Worm (Caenorhabditis elegans) whole organism, L4 larva: ENCODE measurements around the gene F41B5.12.

Experiments
- ceh-62 ChIP-seq: sonication (generic microtip); optimal IDR thresholded peaks from 2 replicates; lab custom pipeline; 2017; ENCODE audit warnings: missing biosample characterization, missing genetic modification characterization
- ces-1 ChIP-seq: fragments of 150-350 bp; sonication (generic microtip); optimal IDR thresholded peaks from 4 replicates; lab custom pipeline; 2014; ENCODE audit warnings: missing biosample characterization, missing genetic modification reagents, missing genetic modification characterization
- ctbp-1 ChIP-seq: fragments of 200-800 bp; sonication (Bioruptor generic); IDR thresholded peaks from 2 replicates; pipeline ENCODE4 v1.3.6; 2022; ENCODE audit warnings: missing genetic modification reagents, missing genetic modification characterization, missing compliant biosample characterization
- nhr-11 ChIP-seq: fragments of 150-350 bp; optimal IDR thresholded peaks from 2 replicates; lab custom pipeline; 2014; ENCODE audit warnings: missing biosample characterization, missing genetic modification characterization
- nhr-237 ChIP-seq: sonication (generic microtip); optimal IDR thresholded peaks from 2 replicates; lab custom pipeline; 2017; ENCODE audit warnings: missing biosample characterization, missing genetic modification characterization
- nhr-25 ChIP-seq: sonication (generic microtip); optimal IDR thresholded peaks from 2 replicates; lab custom pipeline; 2017; ENCODE audit warnings: missing genetic modification characterization, mild to moderate bottlenecking, missing compliant biosample characterization, antibody characterized with exemption, moderate library complexity, borderline replicate concordance; ENCODE audit not compliant: insufficient read depth
- nhr-28 ChIP-seq: fragments of 150-350 bp; optimal IDR thresholded peaks from 2 replicates; lab custom pipeline; 2014; ENCODE audit warnings: missing biosample characterization, missing genetic modification characterization
- snpc-4 ChIP-seq: fragments of 150-350 bp; optimal IDR thresholded peaks from 2 replicates; lab custom pipeline; 2014; ENCODE audit warnings: missing biosample characterization, missing genetic modification characterization
- unc-62 ChIP-seq, 3 experiments: fragments of 150-350 bp in 1 of 3; sonication (generic microtip); optimal IDR thresholded peaks in 2 of 3; peaks in 1 of 3; 1 replicate in 1 of 3; 2 replicates in 2 of 3; lab custom pipeline; 2014 to 2017; ENCODE audit warnings: missing biosample characterization in 3 of 3, missing genetic modification characterization in 3 of 3, missing genetic modification reagents in 3 of 3, missing genotype in 1 of 3

- TF ChIP-seq nhr-11 (tag; lab: Kevin White, UChicago) (no peak), unc-62 (GFP tag; optimal IDR thresholded peaks at IDR 0.05 in 1 of 2; lab: Kevin White, UChicago) (peak in 1 of 2 experiments; percentile 55), unc-62 (tag; optimal IDR thresholded peaks at IDR 0.05; lab: Kevin White, UChicago) (no peak), ceh-62 (tag; lab: Kevin White, UChicago) (no peak), nhr-25 (no peak), nhr-237 (no peak), snpc-4 (no peak), ctbp-1 (GFP tag; lab: Robert Waterston, UW) (no peak), ces-1 (no peak), nhr-28 (tag; lab: Kevin White, UChicago) (peak; percentile 30)
Observed at ce11 chrV:2230912-2231311, 29.8 kb upstream of the F41B5.12 start, which contains the start of gene nhr-134.
